Fruit fly (Drosophila melanogaster): ENCODE data around the gene HP4.
A peak's percentile ranks its signal among the peaks of the same experiment; 100 is the strongest.

The HP4 gene

DNA sequence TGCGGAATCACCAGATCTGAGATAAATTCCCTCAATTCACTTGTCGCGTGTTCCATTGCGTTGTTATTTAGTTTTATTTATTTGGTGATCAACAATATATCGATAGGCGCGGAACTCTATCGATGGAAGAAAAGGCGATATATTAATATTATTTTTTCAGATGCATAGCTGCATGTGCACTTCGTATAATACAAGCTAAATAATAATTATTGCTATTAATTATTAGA lies 2.5 kb upstream of the HP4 start, which contains the start of gene Pop4:
Pop4 (minus strand) TSS at position 101 of the 227 bp plus-strand sequence.
- TF ChIP-seq vnd (GFP tag; IDR thresholded peaks at IDR 0.05; ENCODE audit: partially characterized antibody) (no peak), MBD-R2 (GFP tag; IDR thresholded peaks at IDR 0.05) (peak; percentile 49), CG3995 (GFP tag; optimal IDR thresholded peaks at IDR 0.05) (peak; percentile 84), MESR4 (GFP tag; optimal IDR thresholded peaks at IDR 0.05) (no peak), CG4820 (GFP tag; optimal IDR thresholded peaks at IDR 0.05) (no peak), Scr (GFP tag; IDR thresholded peaks at IDR 0.05; ENCODE audit: partially characterized antibody) (no peak)

DNA sequence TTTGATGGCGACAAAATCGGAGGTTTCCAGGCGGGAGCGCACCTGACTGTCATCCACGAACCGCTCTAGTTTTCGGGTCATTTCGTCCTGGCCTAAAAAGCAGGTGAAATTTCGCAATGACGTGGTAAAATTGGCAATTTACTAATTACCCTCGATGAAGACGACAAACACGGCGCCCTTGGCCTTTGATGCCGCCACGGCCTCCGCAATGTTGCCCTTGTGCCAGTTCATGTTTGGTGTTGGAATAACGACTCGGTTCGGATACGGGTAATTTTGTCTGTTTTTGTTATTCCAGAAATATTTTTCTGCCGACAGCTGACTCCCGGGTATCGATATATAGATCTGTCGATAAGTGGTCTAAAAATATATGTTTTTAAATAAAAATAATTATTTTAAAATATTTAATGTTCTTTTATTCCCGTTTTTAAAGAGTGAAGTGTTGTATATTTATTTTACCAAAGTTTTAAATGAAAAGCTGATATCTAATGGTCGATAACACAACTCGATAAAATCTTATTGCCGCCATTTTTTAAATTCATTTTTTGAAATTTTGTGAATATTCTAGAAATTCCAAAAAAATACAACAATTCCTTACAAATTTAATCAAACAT lies 1.2 kb downstream of the HP4 start, which contains the start of gene CG8042:
CG8042 (minus strand) TSS at position 321 of the 611 bp plus-strand sequence.
- TF ChIP-seq vfl (GFP tag; optimal IDR thresholded peaks at IDR 0.05) (no peak), CG10267 (tag; optimal IDR thresholded peaks at IDR 0.05) (peak; percentile 32), MBD-R2 (GFP tag; IDR thresholded peaks at IDR 0.05) (peak; percentile 55; the same call in 1 of the 2 replicates), mirr (GFP tag; optimal IDR thresholded peaks at IDR 0.05) (no peak), ato (GFP tag; IDR thresholded peaks at IDR 0.05; ENCODE audit: partially characterized antibody) (0 out of 2 replicates have a peak, but pooled peaks have one; percentile 10), CG31365 (tag; optimal IDR thresholded peaks at IDR 0.05) (no peak), HLH4C (GFP tag; IDR thresholded peaks at IDR 0.05; ENCODE audit: partially characterized antibody) (peak; percentile 54; the same call in 2 of the 3 replicates), chm (GFP tag; IDR thresholded peaks at IDR 0.05) (no peak), Optix (GFP tag; IDR thresholded peaks at IDR 0.05) (no peak), CG12391 (tag; optimal IDR thresholded peaks at IDR 0.05) (peak; percentile 27), sna (GFP tag; IDR thresholded peaks at IDR 0.05; ENCODE audit: partially characterized antibody) (peak; percentile 67), CG4617 (GFP tag; optimal IDR thresholded peaks at IDR 0.05; ENCODE audit: borderline replicate concordance) (peak; percentile 4), Sry-δ (GFP tag; optimal IDR thresholded peaks at IDR 0.05) (peak; percentile 5), Sry-β (GFP tag; optimal IDR thresholded peaks at IDR 0.05) (no peak), Dp (GFP tag; optimal IDR thresholded peaks at IDR 0.05) (peak; percentile 77), knrl (GFP tag; IDR thresholded peaks at IDR 0.05; ENCODE audit: partially characterized antibody) (peak; percentile 6; the same call in 1 of the 3 replicates), BEAF-32 (GFP tag; optimal IDR thresholded peaks at IDR 0.05) (peak; percentile 43), CG12299 (tag; optimal IDR thresholded peaks at IDR 0.05) (no peak), MESR4 (GFP tag; optimal IDR thresholded peaks at IDR 0.05) (peak; percentile 41), unc-4 (GFP tag; IDR thresholded peaks at IDR 0.05; ENCODE audit: partially characterized antibody) (peak; percentile 69), row (GFP tag; IDR thresholded peaks at IDR 0.05) (0 out of 3 replicates have a peak, but pooled peaks have one; percentile 7), CG34224 (GFP tag; IDR thresholded peaks at IDR 0.05; ENCODE audit: partially characterized antibody) (peak; percentile 74), dysf (GFP tag; IDR thresholded peaks at IDR 0.05) (no peak), CG2116 (GFP tag; optimal IDR thresholded peaks at IDR 0.05) (peak; percentile 71), Opbp (GFP tag; IDR thresholded peaks at IDR 0.05; ENCODE audit: partially characterized antibody) (peak; percentile 32; the same call in 1 of the 3 replicates), CG2712 (tag; optimal IDR thresholded peaks at IDR 0.05) (peak; percentile 4), bbx (GFP tag; IDR thresholded peaks at IDR 0.05; ENCODE audit: partially characterized antibody) (no peak), CG2129 (GFP tag; IDR thresholded peaks at IDR 0.05; ENCODE audit: partially characterized antibody) (peak; percentile 34; the same call in 1 of the 2 replicates), CG14710 (tag; optimal IDR thresholded peaks at IDR 0.05) (peak; percentile 20), CG12236 (GFP tag; optimal IDR thresholded peaks at IDR 0.05) (no peak), fd102C (GFP tag; optimal IDR thresholded peaks at IDR 0.05) (no peak), Dref (GFP tag; IDR thresholded peaks at IDR 0.05) (peak; percentile 61), CG3838 (GFP tag; optimal IDR thresholded peaks at IDR 0.05) (no peak), tna (GFP tag; IDR thresholded peaks at IDR 0.05; ENCODE audit: partially characterized antibody) (peak; percentile 37; the same call in 1 of the 2 replicates), Doc3 (GFP tag; IDR thresholded peaks at IDR 0.05; ENCODE audit: partially characterized antibody) (peak; percentile 67), Bgb (GFP tag; IDR thresholded peaks at IDR 0.05; ENCODE audit: partially characterized antibody) (0 out of 2 replicates have a peak, but pooled peaks have one; percentile 40), pzg (GFP tag; optimal IDR thresholded peaks at IDR 0.05) (peak; percentile 15), CG6254 (GFP tag; optimal IDR thresholded peaks at IDR 0.05) (no peak), stwl (tag; optimal IDR thresholded peaks at IDR 0.05) (peak; percentile 11), trem (tag; optimal IDR thresholded peaks at IDR 0.05) (peak; percentile 48), phol (tag; optimal IDR thresholded peaks at IDR 0.05) (peak; percentile 53)

Measured in whole organism, embryonic.